Fruit fly (Drosophila melanogaster): Measurements from ENCODE around the gene nej.
A peak's percentile ranks its signal among the peaks of the same experiment; 100 is the strongest.

nej gene

DNA sequence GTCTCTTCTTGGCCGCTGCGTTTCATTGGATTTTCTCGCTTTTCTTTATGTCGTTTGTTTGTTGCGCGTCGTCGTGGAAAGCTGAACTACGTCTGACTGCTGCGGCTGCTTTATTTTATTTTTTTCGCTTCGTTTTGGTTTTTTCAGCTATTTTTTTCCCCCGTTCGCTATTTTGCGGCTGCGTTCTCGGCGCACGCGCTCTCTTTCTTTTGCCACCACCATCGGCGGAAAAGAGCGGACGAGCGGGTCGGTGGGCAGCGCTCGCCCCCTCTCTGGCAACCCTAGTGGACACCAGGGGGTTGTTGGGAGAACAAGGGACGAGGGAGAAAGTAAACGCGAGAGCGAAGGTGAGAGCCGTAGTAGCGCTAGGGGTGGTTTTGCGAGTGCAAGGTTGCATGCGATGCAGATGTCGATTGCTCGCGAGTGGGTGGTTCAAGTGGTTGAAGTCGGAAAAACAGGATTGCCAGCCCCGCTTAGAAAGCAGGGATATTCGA, 47.9 kb downstream of the nej start (continued):
- TF ChIP-seq cad (GFP tag; optimal IDR thresholded peaks at IDR 0.05) (no peak), Hand (GFP tag; optimal IDR thresholded peaks at IDR 0.05) (peak; percentile 29), CG12299 (tag; optimal IDR thresholded peaks at IDR 0.05) (no peak), Lpt (GFP tag; optimal IDR thresholded peaks at IDR 0.05) (no peak), Ets97D (GFP tag; optimal IDR thresholded peaks at IDR 0.05) (no peak), HHEX (GFP tag; optimal IDR thresholded peaks at IDR 0.05) (no peak), CG17186 (GFP tag; optimal IDR thresholded peaks at IDR 0.05) (no peak), CG17361 (GFP tag; IDR thresholded peaks at IDR 0.05) (no peak), chn (GFP tag; optimal IDR thresholded peaks at IDR 0.05) (no peak), CG16815 (GFP tag; optimal IDR thresholded peaks at IDR 0.05) (no peak), Gsc (GFP tag; IDR thresholded peaks at IDR 0.05) (no peak), Hsf (GFP tag; optimal IDR thresholded peaks at IDR 0.05) (no peak), CG9817 (tag; optimal IDR thresholded peaks at IDR 0.05) (no peak), so (GFP tag; IDR thresholded peaks at IDR 0.05) (no peak), CG1529 (GFP tag; optimal IDR thresholded peaks at IDR 0.05) (no peak), E2f1 (GFP tag; IDR thresholded peaks at IDR 0.05) (no peak), CG12744 (GFP tag; optimal IDR thresholded peaks at IDR 0.05) (no peak), sr (GFP tag; IDR thresholded peaks at IDR 0.05) (no peak), Nf-YB (GFP tag; optimal IDR thresholded peaks at IDR 0.05) (no peak), NfI (GFP tag; optimal IDR thresholded peaks at IDR 0.05) (no peak), phol (tag; optimal IDR thresholded peaks at IDR 0.05) (no peak), Dbx (GFP tag; IDR thresholded peaks at IDR 0.05) (no peak), CG7556 (GFP tag; optimal IDR thresholded peaks at IDR 0.05) (no peak), CG14965 (GFP tag; optimal IDR thresholded peaks at IDR 0.05; ENCODE audit: borderline replicate concordance) (no peak), Doc2 (GFP tag; IDR thresholded peaks at IDR 0.05) (no peak), dimm (GFP tag; IDR thresholded peaks at IDR 0.05) (no peak), CG4328 (GFP tag; optimal IDR thresholded peaks at IDR 0.05) (no peak), CG33213 (GFP tag; optimal IDR thresholded peaks at IDR 0.05) (no peak), stwl (tag; optimal IDR thresholded peaks at IDR 0.05) (peak; percentile 99), mam (GFP tag; optimal IDR thresholded peaks at IDR 0.05) (no peak), CG14050 (GFP tag; IDR thresholded peaks at IDR 0.05) (no peak), CG6654 (GFP tag; optimal IDR thresholded peaks at IDR 0.05) (no peak), HLH3B (GFP tag; IDR thresholded peaks at IDR 0.05) (peak; percentile 20; the same call in 1 of the 2 replicates), otp (GFP tag; IDR thresholded peaks at IDR 0.05) (no peak), CG12391 (tag; optimal IDR thresholded peaks at IDR 0.05) (no peak), CG7372 (GFP tag; IDR thresholded peaks at IDR 0.05) (no peak), CG14710 (tag; optimal IDR thresholded peaks at IDR 0.05) (no peak), CG2678 (tag; optimal IDR thresholded peaks at IDR 0.05) (no peak), Myb (GFP tag; optimal IDR thresholded peaks at IDR 0.05) (no peak), salm (tag; optimal IDR thresholded peaks at IDR 0.05) (no peak), sd (tag; optimal IDR thresholded peaks at IDR 0.05) (no peak), MESR4 (GFP tag; optimal IDR thresholded peaks at IDR 0.05) (no peak), crc (GFP tag; optimal IDR thresholded peaks at IDR 0.05) (no peak), CG34376 (GFP tag; optimal IDR thresholded peaks at IDR 0.05) (peak; percentile 1), eve (GFP tag; optimal IDR thresholded peaks at IDR 0.05) (no peak), Bgb (GFP tag; IDR thresholded peaks at IDR 0.05; ENCODE audit: partially characterized antibody) (no peak), HmgZ (tag; optimal IDR thresholded peaks at IDR 0.05) (no peak), CG17328 (GFP tag; IDR thresholded peaks at IDR 0.05) (no peak), gro (GFP tag; optimal IDR thresholded peaks at IDR 0.05) (no peak), z (GFP tag; IDR thresholded peaks at IDR 0.05) (no peak), CG16779 (GFP tag; IDR thresholded peaks at IDR 0.05) (no peak), BEAF-32 (GFP tag; optimal IDR thresholded peaks at IDR 0.05) (no peak)

Measured in whole organism, embryonic.